Fruit fly (Drosophila melanogaster) Kc167 (cell line): Measurements from ENCODE around the gene CG32176.

Experiments used
- Myc ChIP-seq: fragments of >200 bp; optimal IDR thresholded peaks from 2 replicates; lab custom pipeline; 2017; ENCODE audit warnings: missing external identifiers
- Sin3A ChIP-seq: fragments of >200 bp; optimal IDR thresholded peaks from 2 replicates; lab custom pipeline; 2018; ENCODE audit warnings: missing external identifiers
- h ChIP-seq: fragments of >200 bp; optimal IDR thresholded peaks from 3 replicates; lab custom pipeline; 2018; ENCODE audit warnings: missing external identifiers
- insv ChIP-seq: fragments of >200 bp; optimal IDR thresholded peaks from 3 replicates; lab custom pipeline; 2018; ENCODE audit warnings: missing external identifiers
- psq ChIP-seq: fragments of >200 bp; optimal IDR thresholded peaks from 2 replicates; lab custom pipeline; 2017; ENCODE audit warnings: missing external identifiers
- ttk ChIP-seq: sonication (Bioruptor generic); optimal IDR thresholded peaks from 2 replicates; lab custom pipeline; 2017; ENCODE audit warnings: missing external identifiers

Gene CG32176

dm6 chr3L:17461369-17462012 lies 27.8 kb downstream of the CG32176 start:
- TF ChIP-seq Myc (lab: Kevin White, UChicago) (no peak), ttk (lab: Kevin White, UChicago) (no peak), psq (lab: Kevin White, UChicago) (no peak), h (no peak), insv (lab: Kevin White, UChicago) (no peak), Sin3A (no peak)

dm6 chr3L:17462474-17462873 lies 28.8 kb downstream of the CG32176 start:
- TF ChIP-seq Myc (lab: Kevin White, UChicago) (no peak), h (no peak), Sin3A (no peak), ttk (lab: Kevin White, UChicago) (no peak)

dm6 chr3L:17465804-17466203 lies 32.1 kb downstream of the CG32176 start, which contains the start of gene QIL1:
Gene QIL1, plus strand, starts transcription at chr3L:17465945.
- TF ChIP-seq insv (lab: Kevin White, UChicago), result no peak
- TF ChIP-seq Myc (lab: Kevin White, UChicago), result no peak
- TF ChIP-seq psq (lab: Kevin White, UChicago), result no peak
- no peak for TF ChIP-seq ttk (lab: Kevin White, UChicago)
- TF ChIP-seq Sin3A, result no peak
- TF ChIP-seq h, result no peak

- TF ChIP-seq ttk (lab: Kevin White, UChicago) (no peak), insv (lab: Kevin White, UChicago) (no peak), h (no peak), Sin3A (no peak), psq (lab: Kevin White, UChicago) (no peak), Myc (lab: Kevin White, UChicago) (no peak)
These were observed 36.4 kb downstream of the CG32176 start, which contains the start of gene SecCl for dm6 chr3L:17470110-17470509. Gene SecCl, plus strand, starts transcription at chr3L:17470127.

- TF ChIP-seq insv (lab: Kevin White, UChicago), result no peak
- TF ChIP-seq Sin3A, result no peak
- no peak for TF ChIP-seq Myc (lab: Kevin White, UChicago)
- no peak for TF ChIP-seq h
- no peak for TF ChIP-seq psq (lab: Kevin White, UChicago)
- TF ChIP-seq ttk (lab: Kevin White, UChicago), result no peak
These were observed 40.2 kb downstream of the CG32176 start for dm6 chr3L:17473889-17474288.

dm6 chr3L:17474711-17475451 lies 41.2 kb downstream of the CG32176 start, which contains the start of the genes UQCR-Q and CG46525:
Gene UQCR-Q, plus strand, starts transcription at chr3L:17474761.
Gene CG46525, plus strand, starts transcription at chr3L:17475220.
- TF ChIP-seq ttk (lab: Kevin White, UChicago), result no peak
- TF ChIP-seq psq (lab: Kevin White, UChicago), result no peak
- TF ChIP-seq Myc (lab: Kevin White, UChicago), result no peak
- no peak for TF ChIP-seq h
- no peak for TF ChIP-seq Sin3A
- no peak for TF ChIP-seq insv (lab: Kevin White, UChicago)

dm6 chr3L:17475979-17476393 lies 42.3 kb downstream of the CG32176 start, which contains the start of gene CG34250:
Gene CG34250, plus strand, starts transcription at chr3L:17476222.
- TF ChIP-seq insv (lab: Kevin White, UChicago) (no peak), ttk (lab: Kevin White, UChicago) (no peak), psq (lab: Kevin White, UChicago) (no peak), Myc (lab: Kevin White, UChicago) (no peak)

dm6 chr3L:17476496-17476895 lies 42.8 kb downstream of the CG32176 start:
- TF ChIP-seq ttk (lab: Kevin White, UChicago), result no peak
- no peak for TF ChIP-seq Sin3A
- TF ChIP-seq psq (lab: Kevin White, UChicago), result no peak
- no peak for TF ChIP-seq insv (lab: Kevin White, UChicago)
- TF ChIP-seq h, result no peak
- no peak for TF ChIP-seq Myc (lab: Kevin White, UChicago)

dm6 chr3L:17478826-17479225 lies 45.2 kb downstream of the CG32176 start, which contains the start of the genes CG13733 and qjt:
Gene CG13733, minus strand, starts transcription at chr3L:17478926.
Gene qjt, plus strand, starts transcription at chr3L:17479096.
- no peak for TF ChIP-seq Sin3A
- no peak for TF ChIP-seq h
- no peak for TF ChIP-seq Myc (lab: Kevin White, UChicago)
- no peak for TF ChIP-seq ttk (lab: Kevin White, UChicago)
- no peak for TF ChIP-seq insv (lab: Kevin White, UChicago)
- no peak for TF ChIP-seq psq (lab: Kevin White, UChicago)

dm6 chr3L:17485280-17485792 lies 51.7 kb downstream of the CG32176 start:
- TF ChIP-seq psq (lab: Kevin White, UChicago), result no peak

dm6 chr3L:17486130-17486529 lies 52.5 kb downstream of the CG32176 start, which contains the start of gene CG6333:
Gene CG6333, minus strand, starts transcription at chr3L:17486230.
- TF ChIP-seq Myc (lab: Kevin White, UChicago) (no peak), insv (lab: Kevin White, UChicago) (no peak), psq (lab: Kevin White, UChicago) (no peak), h (no peak), Sin3A (no peak), ttk (lab: Kevin White, UChicago) (no peak)
